Fruit fly (Drosophila melanogaster) whole organism, wandering third instar larva: ENCODE measurements around the gene Rhp.

Experiments used
- Abd-B ChIP-seq: fragments of >200 bp; optimal IDR thresholded peaks from 2 replicates; lab custom pipeline; 2017; ENCODE audit warnings: missing biosample characterization, missing genetic modification characterization
- CG32264 ChIP-seq: fragments of 200-800 bp; sonication (Bioruptor generic); optimal IDR thresholded peaks from 2 replicates; lab custom pipeline; 2016; ENCODE audit warnings: missing biosample characterization, missing genetic modification characterization
- CG9705 ChIP-seq: fragments of 200-800 bp; sonication (Bioruptor generic); optimal IDR thresholded peaks from 2 replicates; lab custom pipeline; 2018; ENCODE audit warnings: missing biosample characterization, mild to moderate bottlenecking, missing genetic modification characterization
- Dfd ChIP-seq: fragments of >200 bp; optimal IDR thresholded peaks from 2 replicates; lab custom pipeline; 2017; ENCODE audit warnings: missing biosample characterization, missing genetic modification characterization
- Dif ChIP-seq: fragments of 200-275, 200-300 bp; sonication (Bioruptor generic); optimal IDR thresholded peaks from 2 replicates; lab custom pipeline; 2018; ENCODE audit warnings: missing biosample characterization, missing genetic modification characterization; ENCODE audit not compliant: partially characterized antibody
- HLH106 ChIP-seq: fragments of 200-800 bp; optimal IDR thresholded peaks from 3 replicates; lab custom pipeline; 2019; ENCODE audit warnings: missing biosample characterization, mild to moderate bottlenecking, missing genetic modification characterization, moderate library complexity
- Hnf4 ChIP-seq: fragments of 200-800 bp; sonication (Bioruptor generic); optimal IDR thresholded peaks from 2 replicates; lab custom pipeline; 2016; ENCODE audit warnings: missing biosample characterization, mild to moderate bottlenecking, missing genetic modification characterization
- Hr78 ChIP-seq: fragments of >200 bp; optimal IDR thresholded peaks from 2 replicates; lab custom pipeline; 2017; ENCODE audit warnings: missing biosample characterization, missing genetic modification characterization
- Hr83 ChIP-seq: fragments of 200-300 bp; sonication (Bioruptor generic); optimal IDR thresholded peaks from 2 replicates; lab custom pipeline; 2016; ENCODE audit warnings: missing biosample characterization, mild to moderate bottlenecking, missing genetic modification characterization, moderate library complexity; ENCODE audit not compliant: poor library complexity, severe bottlenecking
- Jra ChIP-seq: sonication (Bioruptor generic); optimal IDR thresholded peaks from 2 replicates; lab custom pipeline; 2016; ENCODE audit warnings: missing biosample characterization, missing genetic modification characterization
- Mio ChIP-seq: sonication (Bioruptor generic); optimal IDR thresholded peaks from 2 replicates; lab custom pipeline; 2016; ENCODE audit warnings: missing biosample characterization, missing genetic modification characterization
- Myc ChIP-seq: fragments of >200 bp; optimal IDR thresholded peaks from 2 replicates; lab custom pipeline; 2017
- N ChIP-seq: fragments of >200 bp; optimal IDR thresholded peaks from 2 replicates; lab custom pipeline; 2018; ENCODE audit warnings: missing biosample characterization, missing external identifiers, missing genetic modification characterization
- OdsH ChIP-seq: fragments of 200-800 bp; sonication (Bioruptor generic); optimal IDR thresholded peaks from 2 replicates; lab custom pipeline; 2016; ENCODE audit warnings: missing biosample characterization, mild to moderate bottlenecking, missing genetic modification characterization
- Rel ChIP-seq, 2 experiments: fragments of 200-800 bp; sonication (Bioruptor generic) in 1 of 2; optimal IDR thresholded peaks; 2 replicates in 1 of 2; 3 replicates in 1 of 2; lab custom pipeline; 2016 to 2019; ENCODE audit warnings: mild to moderate bottlenecking in 2 of 2, missing biosample characterization in 2 of 2, missing genetic modification characterization in 2 of 2, moderate library complexity in 1 of 2
- brk ChIP-seq: fragments of 200-800 bp; sonication (Bioruptor generic); optimal IDR thresholded peaks from 2 replicates; lab custom pipeline; 2016; ENCODE audit warnings: missing biosample characterization, mild to moderate bottlenecking, missing genetic modification characterization
- dl ChIP-seq, 2 experiments: fragments of 175-275, 200-275 bp in 1 of 2; fragments of 200-275 bp in 1 of 2; sonication (Bioruptor generic); optimal IDR thresholded peaks; lab custom pipeline; 2018; ENCODE audit warnings: mild to moderate bottlenecking in 2 of 2, missing biosample characterization in 2 of 2, missing genetic modification characterization in 2 of 2, moderate library complexity in 2 of 2; ENCODE audit not compliant: partially characterized antibody in 2 of 2, insufficient read depth in 1 of 2
- dmrt93B ChIP-seq: fragments of 200-800 bp; sonication (Bioruptor generic); optimal IDR thresholded peaks from 2 replicates; lab custom pipeline; 2018; ENCODE audit warnings: missing biosample characterization, mild to moderate bottlenecking, missing genetic modification characterization
- dsf ChIP-seq: sonication (Bioruptor generic); optimal IDR thresholded peaks from 2 replicates; lab custom pipeline; 2016; ENCODE audit warnings: missing biosample characterization, missing genetic modification characterization, borderline replicate concordance
- ey ChIP-seq: fragments of 200-800 bp; sonication (Bioruptor generic); optimal IDR thresholded peaks from 2 replicates; lab custom pipeline; 2016; ENCODE audit warnings: missing biosample characterization, missing genetic modification characterization
- foxo ChIP-seq, 2 experiments: fragments of 200-800 bp; sonication (Bioruptor generic); optimal IDR thresholded peaks; 2 replicates in 1 of 2; 3 replicates in 1 of 2; lab custom pipeline; 2016 to 2017; ENCODE audit warnings: missing biosample characterization in 2 of 2, missing genetic modification characterization in 2 of 2
- fru ChIP-seq: fragments of 200-800 bp; sonication (Bioruptor generic); optimal IDR thresholded peaks from 3 replicates; lab custom pipeline; 2016; ENCODE audit warnings: missing biosample characterization, mild to moderate bottlenecking, missing genetic modification characterization
- h ChIP-seq: fragments of 200-800 bp; sonication (Bioruptor generic); optimal IDR thresholded peaks from 3 replicates; lab custom pipeline; 2016; ENCODE audit warnings: missing biosample characterization, mild to moderate bottlenecking, missing genetic modification characterization
- jim ChIP-seq: fragments of 175-275, 200-325 bp; sonication (Bioruptor generic); optimal IDR thresholded peaks from 2 replicates; lab custom pipeline; 2016; ENCODE audit warnings: missing biosample characterization, mild to moderate bottlenecking, missing genetic modification characterization
- lola ChIP-seq: fragments of >200 bp; optimal IDR thresholded peaks from 2 replicates; lab custom pipeline; 2017; ENCODE audit warnings: missing biosample characterization, missing genetic modification characterization
- psq ChIP-seq: fragments of 200-800 bp; sonication (Bioruptor generic); optimal IDR thresholded peaks from 3 replicates; lab custom pipeline; 2017; ENCODE audit warnings: missing biosample characterization, mild to moderate bottlenecking, missing genetic modification characterization, moderate library complexity
- rgr ChIP-seq: fragments of 200-800 bp; sonication (Bioruptor generic); optimal IDR thresholded peaks from 3 replicates; lab custom pipeline; 2016; ENCODE audit warnings: missing biosample characterization, mild to moderate bottlenecking, missing genetic modification characterization
- sage ChIP-seq: fragments of 200-800 bp; sonication (Bioruptor generic); optimal IDR thresholded peaks from 2 replicates; lab custom pipeline; 2016; ENCODE audit warnings: missing biosample characterization, mild to moderate bottlenecking, missing genetic modification characterization
- sv ChIP-seq: fragments of 200-800 bp; sonication (Bioruptor generic); optimal IDR thresholded peaks from 3 replicates; lab custom pipeline; 2016; ENCODE audit warnings: missing biosample characterization, missing genetic modification characterization
- tai ChIP-seq: sonication (Bioruptor generic); optimal IDR thresholded peaks from 2 replicates; lab custom pipeline; 2016; ENCODE audit warnings: missing biosample characterization, missing genetic modification characterization
- usp ChIP-seq: fragments of >200 bp; optimal IDR thresholded peaks from 2 replicates; lab custom pipeline; 2017; ENCODE audit warnings: missing biosample characterization, missing genetic modification characterization
- woc ChIP-seq: sonication (Bioruptor generic); optimal IDR thresholded peaks from 2 replicates; lab custom pipeline; 2016; ENCODE audit warnings: missing biosample characterization, mild to moderate bottlenecking, missing genetic modification characterization

Gene Rhp

dm6 chrX:15835393-15835792, 46.7 kb downstream of the Rhp start, which contains the start of gene Chc:
Gene Chc, minus strand, starts transcription at chrX:15835490.
- TF ChIP-seq HLH106 (tag; lab: Kevin White, UChicago) (no peak), CG32264 (GFP tag; lab: Kevin White, UChicago) (no peak), h (GFP tag; lab: Kevin White, UChicago) (peak; percentile 9), Hnf4 (GFP tag; lab: Kevin White, UChicago) (peak; percentile 55), Myc (no peak), CG9705 (GFP tag; lab: Kevin White, UChicago) (no peak), Dif (no peak), jim (GFP tag; lab: Kevin White, UChicago) (peak; percentile 20), dmrt93B (no peak), tai (peak; percentile 72), OdsH (GFP tag; lab: Kevin White, UChicago) (no peak), woc (GFP tag; lab: Kevin White, UChicago) (peak; percentile 49), foxo (GFP tag; optimal IDR thresholded peaks at IDR 0.05; lab: Kevin White, UChicago) (peak in 1 of 2 experiments; percentile 16), psq (GFP tag; lab: Kevin White, UChicago) (no peak), Hr78 (GFP tag; lab: Kevin White, UChicago) (no peak), brk (GFP tag; lab: Kevin White, UChicago) (peak; percentile 50), lola (GFP tag; lab: Kevin White, UChicago) (no peak), rgr (GFP tag; lab: Kevin White, UChicago) (peak; percentile 36), Hr83 (GFP tag; lab: Kevin White, UChicago) (peak; percentile 21)
- TF ChIP-seq, all 38 proteins: peak for 9

- TF ChIP-seq N (GFP tag; lab: Kevin White, UChicago) (no peak), woc (GFP tag; lab: Kevin White, UChicago) (no peak), Abd-B (GFP tag; lab: Kevin White, UChicago) (no peak), h (GFP tag; lab: Kevin White, UChicago) (no peak), dmrt93B (no peak), Rel (GFP tag; optimal IDR thresholded peaks at IDR 0.05; lab: Kevin White, UChicago) (no peak), Rel (tag; optimal IDR thresholded peaks at IDR 0.05; lab: Kevin White, UChicago) (no peak), rgr (GFP tag; lab: Kevin White, UChicago) (no peak), sage (no peak), CG32264 (GFP tag; lab: Kevin White, UChicago) (no peak), HLH106 (tag; lab: Kevin White, UChicago) (no peak), Hnf4 (GFP tag; lab: Kevin White, UChicago) (no peak), sv (GFP tag; lab: Kevin White, UChicago) (no peak), dsf (no peak), fru (GFP tag; lab: Kevin White, UChicago) (no peak), CG9705 (GFP tag; lab: Kevin White, UChicago) (no peak), tai (no peak), dl (GFP tag; optimal IDR thresholded peaks at IDR 0.05; lab: Kevin White, UChicago; ENCODE audit: insufficient read depth in 1 of 2, partially characterized antibody in 2 of 2) (no peak), Dfd (GFP tag; lab: Kevin White, UChicago) (no peak), Jra (GFP tag; lab: Kevin White, UChicago) (no peak)
These were observed 48.8 kb downstream of the Rhp start, which contains the start of gene CG8565 for dm6 chrX:15837530-15837929. Gene CG8565, plus strand, starts transcription at chrX:15837830.

- TF ChIP-seq woc (GFP tag; lab: Kevin White, UChicago) (no peak), Mio (no peak), Jra (GFP tag; lab: Kevin White, UChicago) (no peak), h (GFP tag; lab: Kevin White, UChicago) (no peak), lola (GFP tag; lab: Kevin White, UChicago) (no peak), sage (no peak), jim (GFP tag; lab: Kevin White, UChicago) (no peak), CG32264 (GFP tag; lab: Kevin White, UChicago) (no peak), rgr (GFP tag; lab: Kevin White, UChicago) (no peak), fru (GFP tag; lab: Kevin White, UChicago) (no peak), ey (GFP tag; lab: Kevin White, UChicago) (no peak), HLH106 (tag; lab: Kevin White, UChicago) (no peak), sv (GFP tag; lab: Kevin White, UChicago) (no peak), dmrt93B (no peak), psq (GFP tag; lab: Kevin White, UChicago) (no peak), N (GFP tag; lab: Kevin White, UChicago) (no peak), dl (GFP tag; optimal IDR thresholded peaks at IDR 0.05; lab: Kevin White, UChicago; ENCODE audit: insufficient read depth in 1 of 2, partially characterized antibody in 2 of 2) (no peak), Hnf4 (GFP tag; lab: Kevin White, UChicago) (no peak), usp (GFP tag; lab: Kevin White, UChicago) (no peak), foxo (GFP tag; optimal IDR thresholded peaks at IDR 0.05; lab: Kevin White, UChicago) (no peak)
These were observed 51.3 kb downstream of the Rhp start for dm6 chrX:15840003-15840402.
